Worm (Caenorhabditis elegans) whole organism, L1 larva: ENCODE measurements around the gene K09C4.4.

ENCODE experiments used
- fkh-10 ChIP-seq: sonication (generic microtip); optimal IDR thresholded peaks from 2 replicates; lab custom pipeline; 2017; ENCODE audit warnings: missing biosample characterization, missing genetic modification reagents, missing genetic modification characterization
- lsy-2 ChIP-seq, 2 experiments: fragments of 150-350 bp; optimal IDR thresholded peaks; 2 replicates each; lab custom pipeline; 2014; ENCODE audit warnings: missing biosample characterization in 2 of 2, missing genetic modification characterization in 2 of 2
- snpc-4 ChIP-seq: fragments of 150-350 bp; optimal IDR thresholded peaks from 2 replicates; lab custom pipeline; 2014; ENCODE audit warnings: missing biosample characterization, missing genetic modification characterization
- unc-130 ChIP-seq: fragments of 150-350 bp; optimal IDR thresholded peaks from 2 replicates; lab custom pipeline; 2017; ENCODE audit warnings: missing biosample characterization, missing genetic modification characterization, inconsistent platforms

DNA sequence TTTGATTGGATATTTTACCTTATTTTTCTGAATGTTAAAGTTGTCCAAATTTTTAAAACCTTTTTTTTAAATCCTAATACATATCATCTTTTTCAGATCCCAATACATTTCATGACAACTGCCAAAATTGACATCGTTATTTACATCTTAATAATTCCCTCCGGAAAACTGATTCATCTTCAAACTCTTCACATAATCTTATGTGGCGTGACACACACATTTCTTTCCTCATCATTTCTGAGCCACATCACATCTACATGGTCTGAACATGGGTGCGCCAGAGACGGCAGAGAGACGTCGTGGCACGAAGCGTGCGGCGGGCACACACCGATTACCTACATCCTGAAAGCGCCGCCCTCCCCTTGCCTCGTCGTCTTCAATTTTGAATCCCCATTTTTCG, 36.8 kb upstream of the K09C4.4 start, which contains the start of gene tba-9:
- TF ChIP-seq fkh-10 (GFP tag; lab: Kevin White, UChicago) (no peak), snpc-4 (tag; lab: Kevin White, UChicago) (no peak), unc-130 (tag; lab: Kevin White, UChicago) (no peak), lsy-2 (tag; optimal IDR thresholded peaks at IDR 0.05; lab: Kevin White, UChicago) (no peak)
